Worm (Caenorhabditis elegans) whole organism, early embryonic: ENCODE data around the gene rbmx-2.

ENCODE experiments used
- B0310.2 ChIP-seq: sonication (generic microtip); optimal IDR thresholded peaks from 2 replicates; lab custom pipeline; 2016; ENCODE audit warnings: mild to moderate bottlenecking, missing genetic modification characterization, missing compliant biosample characterization
- F13C5.2 ChIP-seq: sonication (generic microtip); optimal IDR thresholded peaks from 2 replicates; lab custom pipeline; 2017; ENCODE audit warnings: mild to moderate bottlenecking, missing genetic modification characterization, inconsistent platforms, missing compliant biosample characterization
- aly-1 ChIP-seq: sonication (generic microtip); optimal IDR thresholded peaks from 2 replicates; lab custom pipeline; 2016; ENCODE audit warnings: missing genetic modification characterization, missing compliant biosample characterization
- ama-1 ChIP-seq: fragments of 150-350 bp; optimal IDR thresholded peaks from 2 replicates; lab custom pipeline; 2014
- ceh-13 ChIP-seq: fragments of 200-800 bp; sonication (Bioruptor generic); optimal IDR thresholded peaks from 2 replicates; lab custom pipeline; 2018; ENCODE audit warnings: mild to moderate bottlenecking, missing genetic modification characterization, missing compliant biosample characterization
- ceh-36 ChIP-seq: sonication (generic microtip); optimal IDR thresholded peaks from 2 replicates; lab custom pipeline; 2016; ENCODE audit warnings: missing genetic modification characterization, inconsistent platforms, missing compliant biosample characterization
- ets-7 ChIP-seq: sonication (generic microtip); optimal IDR thresholded peaks from 2 replicates; lab custom pipeline; 2016; ENCODE audit warnings: missing genotype, missing genetic modification characterization, missing compliant biosample characterization
- flt-1 ChIP-seq: fragments of 200-800 bp; sonication (Bioruptor generic); IDR thresholded peaks from 2 replicates; pipeline ENCODE4 v1.3.6; 2022; ENCODE audit warnings: missing genetic modification characterization, missing compliant biosample characterization
- hmbx-1 ChIP-seq: sonication (generic microtip); optimal IDR thresholded peaks from 2 replicates; lab custom pipeline; 2016; ENCODE audit warnings: mild to moderate bottlenecking, missing genetic modification characterization, missing compliant biosample characterization
- hmg-4 ChIP-seq: fragments of 200-800 bp; sonication (Bioruptor generic); optimal IDR thresholded peaks from 2 replicates; lab custom pipeline; 2018; ENCODE audit warnings: mild to moderate bottlenecking, missing genetic modification characterization, missing compliant biosample characterization
- hnd-1 ChIP-seq: sonication (generic microtip); optimal IDR thresholded peaks from 2 replicates; lab custom pipeline; 2016; ENCODE audit warnings: missing genetic modification characterization, missing compliant biosample characterization
- pes-1 ChIP-seq: fragments of 200-800 bp; sonication (Bioruptor generic); IDR thresholded peaks from 2 replicates; pipeline ENCODE4 v1.3.6; 2022; ENCODE audit warnings: missing genetic modification reagents, missing genetic modification characterization, missing compliant biosample characterization
- scrt-1 ChIP-seq: fragments of 200-800 bp; sonication (Bioruptor generic); IDR thresholded peaks from 2 replicates; pipeline ENCODE4 v1.3.6; 2022; ENCODE audit warnings: missing genetic modification characterization, missing compliant biosample characterization
- sea-1 ChIP-seq: fragments of 200-800 bp; sonication (Bioruptor generic); conservative IDR thresholded peaks from 2 replicates; pipeline ENCODE4 v1.3.6; 2022; ENCODE audit warnings: missing genetic modification characterization, missing compliant biosample characterization
- tbx-11 ChIP-seq: fragments of 200-800 bp; sonication (Bioruptor generic); IDR thresholded peaks from 2 replicates; pipeline ENCODE4 v1.3.6; 2022; ENCODE audit warnings: missing genetic modification characterization, missing compliant biosample characterization
- tbx-37 ChIP-seq: fragments of 200-800 bp; sonication (Bioruptor generic); conservative IDR thresholded peaks from 2 replicates; pipeline ENCODE4 v1.3.6; 2022; ENCODE audit warnings: missing genetic modification reagents, missing genetic modification characterization, missing compliant biosample characterization
- tra-4 ChIP-seq: sonication (generic microtip); optimal IDR thresholded peaks from 2 replicates; lab custom pipeline; 2017; ENCODE audit warnings: missing genetic modification characterization, missing compliant biosample characterization

rbmx-2 gene

DNA sequence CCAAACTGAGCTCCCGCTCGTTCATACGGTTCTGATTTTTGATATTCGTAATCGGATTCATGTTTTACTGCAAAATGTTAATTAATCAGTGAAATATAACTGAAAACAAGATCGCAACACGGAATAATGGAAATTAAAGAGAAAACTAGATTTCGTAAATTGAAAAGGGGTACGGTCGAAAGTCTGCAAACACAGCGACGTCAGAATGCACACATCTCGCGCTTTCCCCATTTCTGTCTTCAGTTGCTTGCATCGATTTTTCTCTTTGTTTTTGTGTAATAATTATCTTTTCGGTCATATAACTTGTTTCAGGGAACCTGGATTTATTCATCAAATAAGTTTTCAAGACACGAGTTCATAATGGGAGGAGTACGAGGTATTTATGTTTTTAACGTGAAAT, at the start of gene rbmx-2, which contains the start of gene C30B5.2:
rbmx-2 (minus strand) TSS at position 74 of the 400 bp plus-strand sequence.
C30B5.2 (plus strand) TSS at position 306 of the 400 bp plus-strand sequence.
- TF ChIP-seq ceh-36 (tag; lab: Kevin White, UChicago) (no peak), scrt-1 (no peak), hmbx-1 (no peak), flt-1 (no peak), hmg-4 (no peak), tbx-37 (GFP tag; lab: Robert Waterston, UW) (no peak), F13C5.2 (tag; lab: Kevin White, UChicago) (no peak), ets-7 (tag; lab: Kevin White, UChicago) (no peak), B0310.2 (tag; lab: Kevin White, UChicago) (no peak), tbx-11 (GFP tag; lab: Robert Waterston, UW) (no peak), tra-4 (tag; lab: Kevin White, UChicago) (no peak), aly-1 (tag; lab: Kevin White, UChicago) (no peak), ceh-13 (GFP tag; lab: Kevin White, UChicago) (no peak), ama-1 (no peak), hnd-1 (tag; lab: Kevin White, UChicago) (no peak), sea-1 (GFP tag; lab: Robert Waterston, UW) (no peak)

DNA sequence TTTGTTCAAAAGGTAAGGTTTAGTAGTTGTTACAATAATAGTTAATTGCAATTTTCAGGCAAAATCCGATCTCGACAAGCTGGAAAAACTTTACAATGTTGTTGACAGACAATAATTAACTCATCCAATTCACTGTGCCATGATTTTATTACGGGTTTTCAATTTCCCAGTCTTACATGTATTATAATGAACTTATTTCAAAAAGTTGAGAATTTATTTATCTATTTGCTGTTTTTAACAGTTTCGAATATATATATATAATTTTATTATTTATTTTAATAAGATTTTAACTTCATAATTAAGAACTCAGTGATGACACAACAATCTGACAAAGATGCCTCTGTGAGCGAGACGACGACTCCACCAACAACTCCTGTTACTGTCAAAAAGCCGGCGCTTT, 49.3 kb upstream of the rbmx-2 start, which contains the start of gene lelo-1:
lelo-1 (plus strand) TSS at position 301 of the 400 bp plus-strand sequence.
- TF ChIP-seq ets-7 (tag; lab: Kevin White, UChicago) (no peak), ceh-13 (GFP tag; lab: Kevin White, UChicago) (no peak), hmbx-1 (no peak), hmg-4 (no peak), pes-1 (GFP tag; lab: Robert Waterston, UW) (no peak), ceh-36 (tag; lab: Kevin White, UChicago) (no peak), flt-1 (no peak), ama-1 (no peak), F13C5.2 (tag; lab: Kevin White, UChicago) (no peak), tbx-37 (GFP tag; lab: Robert Waterston, UW) (no peak), hnd-1 (tag; lab: Kevin White, UChicago) (no peak), scrt-1 (no peak), tra-4 (tag; lab: Kevin White, UChicago) (no peak), B0310.2 (tag; lab: Kevin White, UChicago) (no peak), aly-1 (tag; lab: Kevin White, UChicago) (no peak), tbx-11 (GFP tag; lab: Robert Waterston, UW) (no peak), sea-1 (GFP tag; lab: Robert Waterston, UW) (no peak)

DNA sequence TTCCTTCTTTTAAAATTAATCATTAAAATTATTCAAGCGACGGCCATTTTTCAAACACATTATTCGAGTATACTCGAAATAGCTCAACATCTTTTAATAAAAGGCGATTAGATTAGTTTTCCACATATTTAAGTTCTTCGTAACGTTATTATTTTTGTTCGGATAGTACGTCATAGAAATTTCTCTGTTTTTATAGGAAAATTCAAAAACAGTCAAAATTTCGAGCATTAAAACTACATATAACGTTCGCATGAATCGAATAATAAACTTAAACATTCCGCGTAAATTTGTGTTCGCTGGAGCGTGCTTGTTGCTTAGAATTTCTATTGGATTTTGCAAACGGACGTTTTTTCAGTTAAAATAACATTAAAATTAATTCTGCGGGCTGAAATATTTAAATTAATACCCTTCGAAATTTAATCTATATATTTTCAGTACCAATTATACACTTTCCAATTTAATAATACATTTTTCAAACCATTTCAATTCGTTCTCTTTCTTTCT, 48.5 kb upstream of the rbmx-2 start, which contains the start of gene blos-4:
blos-4 (plus strand) TSS at position 51 of the 504 bp plus-strand sequence.
- TF ChIP-seq aly-1 (tag; lab: Kevin White, UChicago), result no peak
- no peak for TF ChIP-seq hmg-4
- TF ChIP-seq flt-1, result no peak
- no peak for TF ChIP-seq pes-1 (GFP tag; lab: Robert Waterston, UW)
- no peak for TF ChIP-seq tbx-11 (GFP tag; lab: Robert Waterston, UW)
- TF ChIP-seq scrt-1, result no peak
- no peak for TF ChIP-seq ceh-13 (GFP tag; lab: Kevin White, UChicago)
- no peak for TF ChIP-seq hmbx-1
- TF ChIP-seq tbx-37 (GFP tag; lab: Robert Waterston, UW), result no peak
- TF ChIP-seq hnd-1 (tag; lab: Kevin White, UChicago), result no peak
- no peak for TF ChIP-seq ets-7 (tag; lab: Kevin White, UChicago)
- no peak for TF ChIP-seq ceh-36 (tag; lab: Kevin White, UChicago)
- no peak for TF ChIP-seq sea-1 (GFP tag; lab: Robert Waterston, UW)
- no peak for TF ChIP-seq ama-1
- no peak for TF ChIP-seq F13C5.2 (tag; lab: Kevin White, UChicago)
- no peak for TF ChIP-seq B0310.2 (tag; lab: Kevin White, UChicago)
- no peak for TF ChIP-seq tra-4 (tag; lab: Kevin White, UChicago)

DNA sequence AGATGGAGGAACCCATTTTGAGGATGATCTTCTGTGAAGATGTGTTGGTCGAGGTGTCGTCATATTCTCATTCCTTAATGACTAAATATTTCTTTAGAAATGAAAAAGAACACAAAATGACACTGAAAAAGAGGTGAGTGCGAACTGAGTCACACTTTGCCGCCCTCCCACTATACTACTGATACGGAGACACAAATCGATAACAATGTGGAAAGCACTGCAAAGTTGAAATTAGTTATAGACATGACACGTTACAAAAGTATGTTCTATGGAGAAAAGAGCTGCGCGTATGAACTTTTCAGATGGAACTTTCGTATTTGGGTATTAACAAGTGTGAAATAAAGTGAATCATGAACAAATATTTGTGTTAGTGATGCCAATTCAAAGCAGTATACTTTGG, 47.4 kb upstream of the rbmx-2 start, which contains the start of gene tat-4:
tat-4 (minus strand) TSS at position 117 of the 400 bp plus-strand sequence.
- TF ChIP-seq sea-1 (GFP tag; lab: Robert Waterston, UW), result no peak
- no peak for TF ChIP-seq flt-1
- no peak for TF ChIP-seq hmg-4
- no peak for TF ChIP-seq ceh-13 (GFP tag; lab: Kevin White, UChicago)
- no peak for TF ChIP-seq hmbx-1
- TF ChIP-seq B0310.2 (tag; lab: Kevin White, UChicago), result no peak
- TF ChIP-seq F13C5.2 (tag; lab: Kevin White, UChicago), result no peak
- no peak for TF ChIP-seq tra-4 (tag; lab: Kevin White, UChicago)

DNA sequence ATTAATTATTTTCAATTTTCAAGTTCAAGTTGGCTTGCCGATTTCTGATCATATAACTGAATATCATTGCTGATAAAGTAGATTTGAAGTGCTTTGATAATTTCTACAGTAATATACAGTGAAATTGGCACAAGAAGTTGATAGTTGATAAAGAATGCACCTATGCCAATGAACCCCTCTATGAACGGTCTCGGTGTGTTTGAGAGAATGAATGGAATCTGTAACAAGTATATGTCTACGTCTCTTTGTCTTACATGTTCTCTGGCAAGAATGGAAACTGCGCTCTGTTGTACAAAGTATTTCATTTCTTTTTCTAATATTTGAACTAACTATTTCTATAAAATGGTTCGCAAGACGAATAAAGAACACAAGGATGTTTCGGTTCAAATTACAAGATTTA, 45.0 kb upstream of the rbmx-2 start, which contains the start of gene T24H7.8:
T24H7.8 (plus strand) TSS at position 301 of the 400 bp plus-strand sequence.
- TF ChIP-seq B0310.2 (tag; lab: Kevin White, UChicago), result no peak
- no peak for TF ChIP-seq tbx-11 (GFP tag; lab: Robert Waterston, UW)
- no peak for TF ChIP-seq ceh-36 (tag; lab: Kevin White, UChicago)
- no peak for TF ChIP-seq hmg-4
- no peak for TF ChIP-seq ets-7 (tag; lab: Kevin White, UChicago)
- no peak for TF ChIP-seq scrt-1
- TF ChIP-seq hnd-1 (tag; lab: Kevin White, UChicago), result no peak
- no peak for TF ChIP-seq tra-4 (tag; lab: Kevin White, UChicago)
- TF ChIP-seq pes-1 (GFP tag; lab: Robert Waterston, UW), result no peak

DNA sequence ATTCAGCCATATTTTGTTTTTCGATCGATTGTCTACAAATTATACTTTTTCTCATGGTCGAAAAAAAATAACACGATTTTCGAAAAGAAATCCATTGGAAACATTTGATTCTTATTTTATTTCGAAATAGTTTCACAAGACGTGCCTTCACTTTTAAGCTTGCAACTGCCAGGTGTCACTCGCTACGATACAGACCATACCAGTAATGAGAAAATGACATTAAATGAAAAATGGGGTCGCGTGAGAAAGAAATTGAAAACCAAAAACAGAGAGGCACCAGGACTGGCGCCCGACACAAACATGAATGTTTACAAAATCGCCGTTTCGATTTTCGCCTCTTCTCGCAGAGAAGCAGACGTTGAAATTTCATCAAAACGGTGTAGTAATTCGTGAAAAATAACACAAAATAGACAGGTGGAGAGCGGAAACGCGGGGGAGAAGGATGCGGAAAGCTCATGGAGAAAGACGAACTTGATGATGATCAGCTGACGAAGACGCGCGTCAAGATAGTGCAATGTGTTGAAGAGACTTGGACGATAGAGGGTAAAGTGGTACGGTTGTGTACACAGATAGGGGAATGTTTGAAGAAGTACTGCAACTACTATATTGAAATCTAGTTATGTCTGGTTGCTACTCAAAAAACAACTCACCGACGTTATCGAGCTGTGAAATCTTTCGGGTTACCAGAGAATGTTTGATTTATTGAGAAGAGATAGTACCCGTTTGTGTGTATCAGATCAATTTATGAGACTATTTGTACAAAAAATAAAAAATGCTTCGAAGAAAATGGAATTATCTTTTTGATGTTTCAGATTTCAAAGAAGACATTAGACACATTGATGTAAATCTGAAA, 39.6 kb upstream of the rbmx-2 start:
- TF ChIP-seq aly-1 (tag; lab: Kevin White, UChicago) (no peak), B0310.2 (tag; lab: Kevin White, UChicago) (no peak)
